Worm (Caenorhabditis elegans): Measurements from ENCODE around the gene bgnt-1.4.
"Not testable (repeated sequence)": the region's sequence is repeated elsewhere in the genome, so short reads cannot be mapped to it uniquely, and the experiment has no call there.

- not testable (repeated sequence) for TF ChIP-seq nhr-237 (tag; optimal IDR thresholded peaks at IDR 0.05); pha-4 (GFP tag; IDR thresholded peaks at IDR 0.05); pha-4 (tag; optimal IDR thresholded peaks at IDR 0.05); lir-3 (tag; optimal IDR thresholded peaks at IDR 0.05)
These were observed at the start of gene bgnt-1.4 for ce11 chrV:4760674-4761073.

All from whole organism, L4 larva.